Worm (Caenorhabditis elegans) whole organism, mixed stage, embryonic: ENCODE measurements around the gene glp-1.
A peak's percentile ranks its signal among the peaks of the same experiment; 100 is the strongest.

ENCODE experiments used
- M03D4.4 ChIP-seq: sonication (generic microtip); optimal IDR thresholded peaks from 2 replicates; lab custom pipeline; 2017; ENCODE audit warnings: mild to moderate bottlenecking, missing genetic modification characterization, missing compliant biosample characterization
- ceh-39 ChIP-seq: fragments of 150-350 bp; optimal IDR thresholded peaks from 2 replicates; lab custom pipeline; 2014; ENCODE audit warnings: missing biosample characterization, missing genetic modification characterization
- ceh-43 ChIP-seq: fragments of 200-800 bp; sonication (Bioruptor generic); optimal IDR thresholded peaks from 2 replicates; lab custom pipeline; 2018; ENCODE audit warnings: mild to moderate bottlenecking, missing genetic modification characterization, moderate library complexity, missing compliant biosample characterization
- ceh-83 ChIP-seq: fragments of 200-800 bp; sonication (Bioruptor generic); optimal IDR thresholded peaks from 2 replicates; lab custom pipeline; 2018; ENCODE audit warnings: mild to moderate bottlenecking, missing genetic modification characterization, missing compliant biosample characterization
- ces-1 ChIP-seq: fragments of 150-350 bp; optimal IDR thresholded peaks from 2 replicates; lab custom pipeline; 2014; ENCODE audit warnings: missing biosample characterization, missing genetic modification reagents, missing genetic modification characterization
- cnd-1 ChIP-seq: fragments of 200-800 bp; sonication (Bioruptor generic); optimal IDR thresholded peaks from 2 replicates; lab custom pipeline; 2018; ENCODE audit warnings: mild to moderate bottlenecking, missing genetic modification characterization, missing compliant biosample characterization
- drap-1 ChIP-seq: fragments of 200-800 bp; sonication (Bioruptor generic); optimal IDR thresholded peaks from 3 replicates; lab custom pipeline; 2018; ENCODE audit warnings: mild to moderate bottlenecking, missing genetic modification characterization, missing compliant biosample characterization
- elt-1 ChIP-seq: sonication (generic microtip); optimal IDR thresholded peaks from 2 replicates; lab custom pipeline; 2017; ENCODE audit warnings: missing genetic modification characterization, mild to moderate bottlenecking, missing compliant biosample characterization, antibody characterized with exemption, moderate library complexity, borderline replicate concordance; ENCODE audit not compliant: insufficient read depth
- elt-3 ChIP-seq: fragments of 150-350 bp; optimal IDR thresholded peaks from 2 replicates; lab custom pipeline; 2014; ENCODE audit warnings: missing biosample characterization, missing genetic modification characterization
- flh-1 ChIP-seq: fragments of 200-800 bp; sonication (Bioruptor generic); optimal IDR thresholded peaks from 2 replicates; lab custom pipeline; 2018; ENCODE audit warnings: mild to moderate bottlenecking, missing genetic modification characterization, moderate library complexity, missing compliant biosample characterization
- ham-2 ChIP-seq: fragments of 200-800 bp; sonication (Bioruptor generic); optimal IDR thresholded peaks from 2 replicates; lab custom pipeline; 2018; ENCODE audit warnings: mild to moderate bottlenecking, missing genetic modification characterization, missing compliant biosample characterization
- hlh-1 ChIP-seq: fragments of 150-350 bp; optimal IDR thresholded peaks from 2 replicates; lab custom pipeline; 2014; ENCODE audit warnings: missing biosample characterization, missing genetic modification reagents, missing genetic modification characterization
- lin-32 ChIP-seq: fragments of 200-800 bp; sonication (Bioruptor generic); optimal IDR thresholded peaks from 2 replicates; lab custom pipeline; 2018; ENCODE audit warnings: mild to moderate bottlenecking, missing genetic modification characterization, missing compliant biosample characterization
- lsy-2 ChIP-seq: fragments of 150-350 bp; optimal IDR thresholded peaks from 2 replicates; lab custom pipeline; 2014; ENCODE audit warnings: missing biosample characterization, missing genetic modification characterization
- mab-5 ChIP-seq: fragments of 150-350 bp; optimal IDR thresholded peaks from 2 replicates; lab custom pipeline; 2014; ENCODE audit warnings: missing biosample characterization, missing genetic modification characterization
- mls-2 ChIP-seq: sonication (generic microtip); optimal IDR thresholded peaks from 2 replicates; lab custom pipeline; 2016; ENCODE audit warnings: mild to moderate bottlenecking, missing genetic modification characterization, moderate library complexity, missing compliant biosample characterization
- nhr-12 ChIP-seq: fragments of 150-350 bp; optimal IDR thresholded peaks from 2 replicates; lab custom pipeline; 2014; ENCODE audit warnings: missing biosample characterization, missing genetic modification characterization
- nhr-2 ChIP-seq: fragments of 150-350 bp; optimal IDR thresholded peaks from 2 replicates; lab custom pipeline; 2014; ENCODE audit warnings: missing biosample characterization, missing genetic modification characterization
- nhr-28 ChIP-seq: fragments of 150-350 bp; optimal IDR thresholded peaks from 2 replicates; lab custom pipeline; 2014; ENCODE audit warnings: missing biosample characterization, missing genetic modification characterization
- nhr-76 ChIP-seq: sonication (generic microtip); optimal IDR thresholded peaks from 2 replicates; lab custom pipeline; 2017; ENCODE audit warnings: missing biosample characterization, missing genetic modification characterization
- pha-4 ChIP-seq: fragments of 150-350 bp; optimal IDR thresholded peaks from 2 replicates; lab custom pipeline; 2018; ENCODE audit warnings: missing biosample characterization, missing genetic modification reagents, missing genetic modification characterization
- sem-2 ChIP-seq: fragments of 200-800 bp; sonication (Bioruptor generic); optimal IDR thresholded peaks from 2 replicates; lab custom pipeline; 2018; ENCODE audit warnings: mild to moderate bottlenecking, missing genetic modification characterization, missing compliant biosample characterization
- snpc-4 ChIP-seq: fragments of 150-350 bp; optimal IDR thresholded peaks from 2 replicates; lab custom pipeline; 2014; ENCODE audit warnings: missing biosample characterization, missing genetic modification characterization
- sptf-1 ChIP-seq: sonication (generic microtip); optimal IDR thresholded peaks from 2 replicates; lab custom pipeline; 2017; ENCODE audit warnings: mild to moderate bottlenecking, missing genetic modification characterization, moderate library complexity, missing compliant biosample characterization
- tbx-8 ChIP-seq: fragments of 200-800 bp; sonication (Bioruptor generic); optimal IDR thresholded peaks from 2 replicates; lab custom pipeline; 2018; ENCODE audit warnings: mild to moderate bottlenecking, missing genetic modification characterization, moderate library complexity, missing compliant biosample characterization
- unc-62 ChIP-seq: fragments of 150-350 bp; optimal IDR thresholded peaks from 2 replicates; lab custom pipeline; 2014; ENCODE audit warnings: missing biosample characterization, missing genetic modification reagents, missing genetic modification characterization
- zip-8 ChIP-seq: fragments of 150-350 bp; optimal IDR thresholded peaks from 2 replicates; lab custom pipeline; 2014; ENCODE audit warnings: missing biosample characterization, missing genetic modification characterization
- ztf-11 ChIP-seq: fragments of 150-350 bp; optimal IDR thresholded peaks from 2 replicates; lab custom pipeline; 2014; ENCODE audit warnings: missing biosample characterization, missing genetic modification characterization

glp-1 gene

ce11 chrIII:9115745-9116144 lies 23.7 kb downstream of the glp-1 start:
- TF ChIP-seq nhr-2 (tag; lab: Kevin White, UChicago) (no peak), elt-3 (tag; lab: Kevin White, UChicago) (no peak), mls-2 (tag; lab: Kevin White, UChicago) (no peak), sem-2 (GFP tag; lab: Kevin White, UChicago) (no peak), sptf-1 (tag; lab: Kevin White, UChicago) (no peak), mab-5 (tag; lab: Kevin White, UChicago) (no peak), elt-1 (no peak), pha-4 (tag; lab: Kevin White, UChicago) (no peak), ztf-11 (tag; lab: Kevin White, UChicago) (no peak), nhr-28 (tag; lab: Kevin White, UChicago) (no peak), ceh-83 (GFP tag; lab: Kevin White, UChicago) (no peak), nhr-12 (tag; lab: Kevin White, UChicago) (no peak), ces-1 (no peak), ceh-43 (GFP tag; lab: Kevin White, UChicago) (no peak), ceh-39 (no peak), tbx-8 (no peak), hlh-1 (tag; lab: Kevin White, UChicago) (no peak), unc-62 (GFP tag; lab: Kevin White, UChicago) (no peak)

- no peak for TF ChIP-seq nhr-12 (tag; lab: Kevin White, UChicago)
- peak; percentile 74 for TF ChIP-seq hlh-1 (tag; lab: Kevin White, UChicago)
- TF ChIP-seq cnd-1 (tag; lab: Kevin White, UChicago), result peak; percentile 25
- TF ChIP-seq, all 35 proteins: peak for 2
These were observed 26.3 kb downstream of the glp-1 start, which contains the start of gene grl-11 for ce11 chrIII:9118314-9118850. Gene grl-11, minus strand, starts transcription at chrIII:9118364.

- TF ChIP-seq lsy-2 (no peak), unc-62 (GFP tag; lab: Kevin White, UChicago) (no peak), pha-4 (tag; lab: Kevin White, UChicago) (no peak), mab-5 (tag; lab: Kevin White, UChicago) (no peak)
These were observed 27.0 kb downstream of the glp-1 start, which contains the start of gene ced-11 for ce11 chrIII:9118921-9119606. Gene ced-11, plus strand, starts transcription at chrIII:9119556.

- TF ChIP-seq lsy-2 (peak; percentile 8), snpc-4 (no peak), nhr-2 (tag; lab: Kevin White, UChicago) (peak; percentile 65)
These were observed 33.8 kb downstream of the glp-1 start, which contains the start of gene sec-16A.1 for ce11 chrIII:9125789-9126304. Gene sec-16A.1, plus strand, starts transcription at chrIII:9125839.

- no peak for TF ChIP-seq drap-1 (GFP tag; lab: Kevin White, UChicago)
- TF ChIP-seq elt-3 (tag; lab: Kevin White, UChicago), result no peak
- no peak for TF ChIP-seq ceh-43 (GFP tag; lab: Kevin White, UChicago)
- no peak for TF ChIP-seq nhr-76 (tag; lab: Kevin White, UChicago)
- no peak for TF ChIP-seq ham-2 (GFP tag; lab: Kevin White, UChicago)
- no peak for TF ChIP-seq M03D4.4
- TF ChIP-seq lsy-2, result no peak
- TF ChIP-seq nhr-12 (tag; lab: Kevin White, UChicago), result no peak
- no peak for TF ChIP-seq flh-1 (GFP tag; lab: Kevin White, UChicago)
- no peak for TF ChIP-seq zip-8 (tag; lab: Kevin White, UChicago)
- no peak for TF ChIP-seq unc-62 (GFP tag; lab: Kevin White, UChicago)
- TF ChIP-seq nhr-2 (tag; lab: Kevin White, UChicago), result no peak
- TF ChIP-seq cnd-1 (tag; lab: Kevin White, UChicago), result no peak
- TF ChIP-seq pha-4 (tag; lab: Kevin White, UChicago), result no peak
- TF ChIP-seq sptf-1 (tag; lab: Kevin White, UChicago), result no peak
- no peak for TF ChIP-seq elt-1
- TF ChIP-seq tbx-8, result no peak
- no peak for TF ChIP-seq hlh-1 (tag; lab: Kevin White, UChicago)
- TF ChIP-seq ceh-83 (GFP tag; lab: Kevin White, UChicago), result no peak
- TF ChIP-seq lin-32 (GFP tag; lab: Kevin White, UChicago), result no peak
- TF ChIP-seq, all 35 proteins: peak for 0
These were observed 38.5 kb downstream of the glp-1 start, which contains the start of gene ZK512.10 for ce11 chrIII:9130588-9130987. Gene ZK512.10, plus strand, starts transcription at chrIII:9130888.
